Worm (Caenorhabditis elegans) whole organism, young adult: Measurements from ENCODE around the gene R10E9.3.

Experiments
- B0019.2 ChIP-seq: fragments of 200-800 bp; sonication (Bioruptor generic); conservative IDR thresholded peaks from 2 replicates; pipeline ENCODE4 v1.3.6; 2022; ENCODE audit warnings: missing genetic modification reagents, missing genetic modification characterization, missing compliant biosample characterization
- C17E4.6 ChIP-seq: fragments of 200-800 bp; sonication (Bioruptor generic); IDR thresholded peaks from 2 replicates; pipeline ENCODE4 v1.3.6; 2022; ENCODE audit warnings: missing genetic modification reagents, missing genetic modification characterization, missing compliant biosample characterization
- D2030.7 ChIP-seq: fragments of 200-800 bp; sonication (Bioruptor generic); IDR thresholded peaks from 2 replicates; pipeline ENCODE4 v1.3.6; 2022; ENCODE audit warnings: missing genetic modification reagents, missing genetic modification characterization, missing compliant biosample characterization
- K12H6.12 ChIP-seq: fragments of 200-800 bp; sonication (Bioruptor generic); optimal IDR thresholded peaks from 2 replicates; lab custom pipeline; 2018; ENCODE audit warnings: mild to moderate bottlenecking, missing genetic modification characterization, missing compliant biosample characterization
- Y67H2A.10 ChIP-seq: fragments of 200-800 bp; sonication (Bioruptor generic); conservative IDR thresholded peaks from 2 replicates; pipeline ENCODE4 v1.3.6; 2022; ENCODE audit warnings: missing genetic modification reagents, missing genetic modification characterization, missing compliant biosample characterization
- Y79H2A.3 ChIP-seq: fragments of 200-800 bp; sonication (Bioruptor generic); conservative IDR thresholded peaks from 2 replicates; pipeline ENCODE4 v1.3.6; 2022; ENCODE audit warnings: missing genetic modification reagents, missing genetic modification characterization, missing compliant biosample characterization
- ZK185.1 ChIP-seq: sonication (generic microtip); optimal IDR thresholded peaks from 2 replicates; lab custom pipeline; 2016; ENCODE audit warnings: mild to moderate bottlenecking, missing genetic modification characterization, missing compliant biosample characterization; ENCODE audit not compliant: poor library complexity, severe bottlenecking
- ama-1 ChIP-seq, 3 experiments: fragments of 150-350 bp in 1 of 3; sonication (generic microtip) in 2 of 3; optimal IDR thresholded peaks; 2 replicates each; lab custom pipeline; 2014 to 2018; ENCODE audit warnings: missing biosample characterization in 2 of 3, missing genetic modification characterization in 2 of 3, missing genetic modification reagents in 2 of 3
- aptf-2 ChIP-seq: fragments of 200-800 bp; sonication (Bioruptor generic); conservative IDR thresholded peaks from 2 replicates; pipeline ENCODE4 v1.3.6; 2022; ENCODE audit warnings: missing genetic modification reagents, missing genetic modification characterization, missing compliant biosample characterization
- attf-3 ChIP-seq: fragments of 200-800 bp; sonication (Bioruptor generic); conservative IDR thresholded peaks from 2 replicates; pipeline ENCODE4 v1.3.6; 2022; ENCODE audit warnings: missing genetic modification reagents, missing genetic modification characterization, missing compliant biosample characterization
- attf-6 ChIP-seq: fragments of 200-800 bp; sonication (Bioruptor generic); IDR thresholded peaks from 2 replicates; pipeline ENCODE4 v1.3.6; 2022; ENCODE audit warnings: missing genetic modification reagents, missing genetic modification characterization, missing compliant biosample characterization
- ceh-100 ChIP-seq: fragments of 200-800 bp; sonication (Bioruptor generic); IDR thresholded peaks from 2 replicates; pipeline ENCODE4 v1.3.6; 2022; ENCODE audit warnings: missing genetic modification reagents, missing genetic modification characterization, missing compliant biosample characterization
- ceh-40 ChIP-seq: fragments of 200-800 bp; sonication (Bioruptor generic); IDR thresholded peaks from 2 replicates; pipeline ENCODE4 v1.3.6; 2022; ENCODE audit warnings: missing genetic modification characterization, missing compliant biosample characterization
- ceh-79 ChIP-seq: sonication (generic microtip); optimal IDR thresholded peaks from 2 replicates; lab custom pipeline; 2017; ENCODE audit warnings: mild to moderate bottlenecking, missing genetic modification characterization, missing compliant biosample characterization
- ceh-91 ChIP-seq: fragments of 200-800 bp; sonication (Bioruptor generic); IDR thresholded peaks from 2 replicates; pipeline ENCODE4 v1.3.6; 2022; ENCODE audit warnings: missing genetic modification reagents, missing genetic modification characterization, missing compliant biosample characterization
- chd-7 ChIP-seq: sonication (generic microtip); optimal IDR thresholded peaks from 2 replicates; lab custom pipeline; 2016; ENCODE audit warnings: mild to moderate bottlenecking, missing genetic modification characterization, moderate library complexity, missing compliant biosample characterization
- dpff-1 ChIP-seq: sonication (generic microtip); optimal IDR thresholded peaks from 2 replicates; lab custom pipeline; 2017; ENCODE audit warnings: mild to moderate bottlenecking, missing genetic modification characterization, missing compliant biosample characterization
- ekl-4 ChIP-seq: fragments of 200-800 bp; sonication (Bioruptor generic); IDR thresholded peaks from 2 replicates; pipeline ENCODE4 v1.3.6; 2022; ENCODE audit warnings: missing genetic modification reagents, missing genetic modification characterization, missing compliant biosample characterization
- gei-17 ChIP-seq: fragments of 200-800 bp; sonication (Bioruptor generic); optimal IDR thresholded peaks from 2 replicates; lab custom pipeline; 2018; ENCODE audit warnings: mild to moderate bottlenecking, missing genetic modification characterization, missing compliant biosample characterization
- lin-26 ChIP-seq: fragments of 200-800 bp; sonication (Bioruptor generic); IDR thresholded peaks from 2 replicates; pipeline ENCODE4 v1.3.6; 2022; ENCODE audit warnings: missing genetic modification reagents, missing genetic modification characterization, missing compliant biosample characterization
- lin-35 ChIP-seq, 3 experiments: fragments of 150-350 bp in 2 of 3; sonication (generic microtip) in 1 of 3; optimal IDR thresholded peaks; 2 replicates each; lab custom pipeline; 2014 to 2018; ENCODE audit warnings: missing biosample characterization in 3 of 3, missing genetic modification characterization in 3 of 3, missing genetic modification reagents in 3 of 3
- lir-1 ChIP-seq: fragments of 200-800 bp; sonication (Bioruptor generic); conservative IDR thresholded peaks from 2 replicates; pipeline ENCODE4 v1.3.6; 2022; ENCODE audit warnings: missing genetic modification reagents, missing genetic modification characterization, missing compliant biosample characterization
- lsl-1 ChIP-seq: fragments of 200-800 bp; sonication (Bioruptor generic); optimal IDR thresholded peaks from 2 replicates; lab custom pipeline; 2018; ENCODE audit warnings: mild to moderate bottlenecking, missing genetic modification characterization, moderate library complexity, missing compliant biosample characterization
- lsy-27 ChIP-seq: sonication (generic microtip); optimal IDR thresholded peaks from 2 replicates; lab custom pipeline; 2017; ENCODE audit warnings: missing genetic modification characterization, mild to moderate bottlenecking, missing compliant biosample characterization, antibody characterized with exemption, missing genotype, borderline replicate concordance; ENCODE audit not compliant: insufficient read depth
- madf-8 ChIP-seq: fragments of 200-800 bp; sonication (Bioruptor generic); conservative IDR thresholded peaks from 2 replicates; pipeline ENCODE4 v1.3.6; 2022; ENCODE audit warnings: missing genetic modification reagents, missing genetic modification characterization, missing compliant biosample characterization
- mcd-1 ChIP-seq: fragments of 200-800 bp; sonication (Bioruptor generic); IDR thresholded peaks from 2 replicates; pipeline ENCODE4 v1.3.6; 2022; ENCODE audit warnings: missing genetic modification reagents, missing genetic modification characterization, missing compliant biosample characterization
- nfya-1 ChIP-seq: sonication (generic microtip); optimal IDR thresholded peaks from 2 replicates; lab custom pipeline; 2017; ENCODE audit warnings: antibody characterized with exemption, missing compliant biosample characterization, missing genetic modification characterization, borderline replicate concordance; ENCODE audit not compliant: insufficient read depth
- nfya-2 ChIP-seq: fragments of 200-800 bp; sonication (Bioruptor generic); IDR thresholded peaks from 2 replicates; pipeline ENCODE4 v1.3.6; 2022; ENCODE audit warnings: missing genetic modification reagents, missing genetic modification characterization, missing compliant biosample characterization
- nfyb-1 ChIP-seq: fragments of 200-800 bp; sonication (Bioruptor generic); IDR thresholded peaks from 2 replicates; pipeline ENCODE4 v1.3.6; 2022; ENCODE audit warnings: missing genetic modification reagents, missing genetic modification characterization, missing compliant biosample characterization
- nhr-27 ChIP-seq: fragments of 200-800 bp; sonication (Bioruptor generic); optimal IDR thresholded peaks from 2 replicates; lab custom pipeline; 2018; ENCODE audit warnings: mild to moderate bottlenecking, missing genetic modification characterization, moderate library complexity, missing compliant biosample characterization
- pbrm-1 ChIP-seq: fragments of 200-800 bp; sonication (Bioruptor generic); IDR thresholded peaks from 2 replicates; pipeline ENCODE4 v1.3.6; 2022; ENCODE audit warnings: missing genetic modification reagents, missing genetic modification characterization, missing compliant biosample characterization
- repo-1 ChIP-seq: sonication (generic microtip); optimal IDR thresholded peaks from 2 replicates; lab custom pipeline; 2017; ENCODE audit warnings: mild to moderate bottlenecking, missing genetic modification characterization, missing compliant biosample characterization
- rpc-1 ChIP-seq, 2 experiments: fragments of 150-350 bp in 1 of 2; sonication (generic microtip) in 1 of 2; optimal IDR thresholded peaks; 2 replicates each; lab custom pipeline; 2014 to 2018; ENCODE audit warnings: missing biosample characterization in 1 of 2, missing genetic modification characterization in 1 of 2, missing genetic modification reagents in 1 of 2, missing genotype in 1 of 2
- snpc-1.1 ChIP-seq: sonication (generic microtip); optimal IDR thresholded peaks from 2 replicates; lab custom pipeline; 2017; ENCODE audit warnings: missing genetic modification characterization, mild to moderate bottlenecking, missing compliant biosample characterization, antibody characterized with exemption, moderate library complexity, missing genotype, missing genetic modification reagents; ENCODE audit not compliant: insufficient read depth
- xnd-1 ChIP-seq: sonication (generic microtip); optimal IDR thresholded peaks from 2 replicates; lab custom pipeline; 2016; ENCODE audit warnings: missing genotype, missing genetic modification reagents, missing genetic modification characterization, missing compliant biosample characterization
- ztf-18 ChIP-seq: sonication (generic microtip); optimal IDR thresholded peaks from 2 replicates; lab custom pipeline; 2016; ENCODE audit warnings: missing genotype, mild to moderate bottlenecking, missing genetic modification characterization, missing compliant biosample characterization
- ztf-28 ChIP-seq: fragments of 200-800 bp; sonication (Bioruptor generic); IDR thresholded peaks from 2 replicates; pipeline ENCODE4 v1.3.6; 2022; ENCODE audit warnings: missing genetic modification reagents, missing genetic modification characterization, missing compliant biosample characterization
- ztf-6 ChIP-seq: fragments of 200-800 bp; sonication (Bioruptor generic); IDR thresholded peaks from 2 replicates; pipeline ENCODE4 v1.3.6; 2022; ENCODE audit warnings: missing genetic modification reagents, missing genetic modification characterization, missing compliant biosample characterization

The R10E9.3 gene

DNA sequence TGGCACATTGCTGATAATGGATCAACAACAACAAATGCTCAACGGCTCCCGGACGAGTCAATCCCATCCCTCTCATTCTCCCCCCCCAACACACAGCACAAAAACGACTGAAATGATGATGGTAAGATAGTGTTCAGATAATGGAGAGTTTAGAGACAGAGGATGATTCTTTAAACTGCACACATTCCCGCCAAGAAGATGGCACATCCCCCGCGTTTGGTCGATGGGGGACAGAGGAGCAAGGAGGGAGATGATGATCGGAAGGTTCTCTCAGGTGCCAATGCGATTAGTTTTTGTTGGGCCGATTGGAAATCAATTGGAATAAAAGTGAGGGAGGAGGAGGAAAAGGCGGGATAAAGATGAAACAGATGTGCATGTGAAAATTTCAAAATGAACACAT, 32.6 kb upstream of the R10E9.3 start:
- TF ChIP-seq xnd-1 (no peak), ekl-4 (GFP tag; lab: Robert Waterston, UW) (no peak), attf-3 (GFP tag; lab: Robert Waterston, UW) (no peak), attf-6 (no peak), snpc-1.1 (tag; lab: Kevin White, UChicago) (no peak), nhr-27 (tag; lab: Kevin White, UChicago) (no peak)

DNA sequence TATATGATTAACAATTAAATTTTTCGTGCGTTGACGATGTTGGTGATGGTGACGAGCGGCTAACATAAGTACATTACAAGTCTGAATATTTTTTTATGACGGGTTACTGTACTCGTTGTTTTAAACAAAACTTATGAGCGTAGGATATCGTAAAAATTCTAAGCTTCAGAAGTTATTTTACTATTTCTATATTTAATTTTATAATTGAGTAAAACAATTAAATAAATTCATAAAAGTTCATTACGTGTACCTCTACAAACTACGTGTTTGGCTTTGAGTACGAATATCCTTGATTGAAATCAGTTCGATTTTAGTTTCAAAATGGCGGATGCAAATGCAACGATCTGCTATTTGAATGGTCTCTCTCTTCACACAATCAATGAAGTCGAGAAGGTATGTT, 31.9 kb upstream of the R10E9.3 start, which contains the start of gene F37A8.1:
TSS of gene F37A8.1 (plus strand) at position 301 of the 400 bp plus-strand sequence.
- TF ChIP-seq nfya-2 (GFP tag; lab: Robert Waterston, UW) (no peak), lsl-1 (GFP tag; lab: Kevin White, UChicago) (no peak), ceh-91 (no peak), Y79H2A.3 (no peak), gei-17 (no peak), ceh-40 (GFP tag; lab: Robert Waterston, UW) (no peak), ekl-4 (GFP tag; lab: Robert Waterston, UW) (no peak), ZK185.1 (tag; lab: Kevin White, UChicago) (no peak), lsy-27 (no peak), madf-8 (GFP tag; lab: Robert Waterston, UW) (no peak), nfya-1 (tag; lab: Kevin White, UChicago) (no peak), ztf-28 (no peak), K12H6.12 (no peak), lin-35 (GFP tag; optimal IDR thresholded peaks at IDR 0.05; lab: Kevin White, UChicago) (no peak), ztf-6 (GFP tag; lab: Robert Waterston, UW) (no peak), pbrm-1 (no peak), lir-1 (GFP tag; lab: Robert Waterston, UW) (no peak)

DNA sequence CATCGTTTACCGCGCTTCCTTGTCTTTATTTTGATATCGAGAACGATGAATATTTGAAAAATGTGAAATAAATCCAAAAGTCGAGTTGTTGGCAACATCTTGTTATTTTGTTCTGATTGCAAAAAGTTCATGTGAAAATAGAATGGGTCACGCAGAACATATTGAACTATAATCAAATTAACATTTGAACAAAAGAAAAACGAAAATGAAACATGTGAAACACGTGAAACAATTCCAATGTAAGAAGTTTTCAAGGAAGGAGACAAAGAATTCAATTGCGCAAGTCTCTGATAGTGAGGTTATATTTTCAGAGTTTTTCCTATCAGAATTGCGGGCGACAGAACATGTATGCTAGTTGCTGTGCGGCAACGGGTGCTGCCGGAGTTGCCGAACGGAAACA, 28.6 kb upstream of the R10E9.3 start, which contains the start of gene F37A8.2:
TSS of gene F37A8.2 (minus strand) at position 101 of the 400 bp plus-strand sequence.
- no peak for TF ChIP-seq ztf-18 (tag; lab: Kevin White, UChicago)
- TF ChIP-seq rpc-1 (optimal IDR thresholded peaks at IDR 0.05; lab: Kevin White, UChicago), result no peak
- TF ChIP-seq rpc-1 (tag; optimal IDR thresholded peaks at IDR 0.05; lab: Kevin White, UChicago), result no peak
- no peak for TF ChIP-seq aptf-2 (GFP tag; lab: Robert Waterston, UW)
- TF ChIP-seq nfya-2 (GFP tag; lab: Robert Waterston, UW), result no peak
- no peak for TF ChIP-seq repo-1
- no peak for TF ChIP-seq B0019.2 (GFP tag; lab: Robert Waterston, UW)
- no peak for TF ChIP-seq D2030.7 (GFP tag; lab: Robert Waterston, UW)
- no peak for TF ChIP-seq K12H6.12
- TF ChIP-seq Y67H2A.10 (GFP tag; lab: Robert Waterston, UW), result no peak
- TF ChIP-seq chd-7, result no peak
- no peak for TF ChIP-seq ceh-100 (GFP tag; lab: Robert Waterston, UW)
- TF ChIP-seq ama-1 (optimal IDR thresholded peaks at IDR 0.05; lab: Kevin White, UChicago), result no peak
- TF ChIP-seq ama-1 (GFP tag; optimal IDR thresholded peaks at IDR 0.05; lab: Kevin White, UChicago), result no peak
- no peak for TF ChIP-seq lsl-1 (GFP tag; lab: Kevin White, UChicago)
- TF ChIP-seq mcd-1 (GFP tag; lab: Robert Waterston, UW), result no peak
- no peak for TF ChIP-seq nfyb-1 (GFP tag; lab: Robert Waterston, UW)
- TF ChIP-seq C17E4.6 (GFP tag; lab: Robert Waterston, UW), result no peak
- no peak for TF ChIP-seq ZK185.1 (tag; lab: Kevin White, UChicago)
- no peak for TF ChIP-seq dpff-1 (tag; lab: Kevin White, UChicago)
- no peak for TF ChIP-seq lin-26 (GFP tag; lab: Robert Waterston, UW)
- TF ChIP-seq ceh-79, result no peak
- TF ChIP-seq, all 124 proteins: peak for 0
